Fruit fly (Drosophila melanogaster): ENCODE measurements around the gene msd5.
A peak's percentile ranks its signal among the peaks of the same experiment; 100 is the strongest.

Gene msd5

DNA sequence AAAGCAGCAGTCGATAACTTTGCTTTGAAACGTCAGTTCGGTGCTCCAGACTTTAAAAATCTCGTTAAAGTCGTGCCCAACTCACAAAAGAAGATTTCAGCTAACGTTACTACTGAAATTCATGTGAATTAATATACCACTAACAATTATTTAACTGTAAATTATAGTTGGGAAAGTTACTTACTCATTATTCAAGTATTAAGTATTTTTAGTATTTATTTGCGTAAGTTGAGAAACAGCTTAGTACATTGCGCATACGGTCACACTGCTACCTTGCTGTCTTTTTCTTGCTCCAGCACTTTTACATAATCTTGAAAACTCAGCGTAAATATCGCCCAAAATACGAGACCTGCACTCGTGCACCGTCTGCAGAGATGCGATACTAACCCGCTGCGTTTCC is 3.2 kb downstream of the msd5 start, which contains the start of gene ND-ACP (continued):
- TF ChIP-seq HLH4C (GFP tag; IDR thresholded peaks at IDR 0.05; ENCODE audit: partially characterized antibody) (peak; percentile 34; the same call in 1 of the 3 replicates), Med (GFP tag) (peak; percentile 67), row (GFP tag; IDR thresholded peaks at IDR 0.05) (peak; percentile 10; the same call in 1 of the 3 replicates), CG7745 (tag; optimal IDR thresholded peaks at IDR 0.05) (no peak), BEAF-32 (GFP tag; optimal IDR thresholded peaks at IDR 0.05) (peak; percentile 49), jumu (GFP tag; optimal IDR thresholded peaks at IDR 0.05) (no peak), HmgD (GFP tag; optimal IDR thresholded peaks at IDR 0.05) (no peak), corto (GFP tag; optimal IDR thresholded peaks at IDR 0.05) (no peak), hb (GFP tag; IDR thresholded peaks at IDR 0.05; ENCODE audit: partially characterized antibody) (no peak), CG2678 (tag; optimal IDR thresholded peaks at IDR 0.05) (no peak), crc (GFP tag; optimal IDR thresholded peaks at IDR 0.05) (no peak), Nf-YC (tag; optimal IDR thresholded peaks at IDR 0.05) (peak; percentile 24), HmgZ (tag; optimal IDR thresholded peaks at IDR 0.05) (peak; percentile 19), org-1 (GFP tag; optimal IDR thresholded peaks at IDR 0.05) (no peak), CG14050 (GFP tag; IDR thresholded peaks at IDR 0.05) (no peak), slbo (GFP tag; IDR thresholded peaks at IDR 0.05) (0 out of 2 replicates have a peak, but pooled peaks have one; percentile 3), dysf (GFP tag; IDR thresholded peaks at IDR 0.05) (no peak), CG17186 (GFP tag; optimal IDR thresholded peaks at IDR 0.05) (peak; percentile 53), CoRest (tag; optimal IDR thresholded peaks at IDR 0.05) (peak; percentile 5), ttk (GFP tag; IDR thresholded peaks at IDR 0.05) (no peak), Ptx1 (GFP tag; IDR thresholded peaks at IDR 0.05) (no peak), vnd (GFP tag; IDR thresholded peaks at IDR 0.05; ENCODE audit: partially characterized antibody) (0 out of 3 replicates have a peak, but pooled peaks have one; percentile 24), CG17385 (GFP tag; optimal IDR thresholded peaks at IDR 0.05) (no peak), gfzf (GFP tag; optimal IDR thresholded peaks at IDR 0.05) (peak; percentile 77), wek (GFP tag; optimal IDR thresholded peaks at IDR 0.05) (no peak), CG14710 (tag; optimal IDR thresholded peaks at IDR 0.05) (peak; percentile 66), Pdp1 (GFP tag; optimal IDR thresholded peaks at IDR 0.05) (peak in 1 of 2 experiments; percentile 98), usp (GFP tag; optimal IDR thresholded peaks at IDR 0.05) (no peak), Sry-β (GFP tag; optimal IDR thresholded peaks at IDR 0.05) (no peak), CG10267 (tag; optimal IDR thresholded peaks at IDR 0.05) (peak; percentile 43), CG12769 (tag; optimal IDR thresholded peaks at IDR 0.05) (no peak), fd96Cb (tag; optimal IDR thresholded peaks at IDR 0.05) (no peak), Sin3A (optimal IDR thresholded peaks at IDR 0.05) (peak; percentile 78), CG1603 (tag; optimal IDR thresholded peaks at IDR 0.05) (peak; percentile 46), Myb (GFP tag; optimal IDR thresholded peaks at IDR 0.05) (peak; percentile 23), CG7987 (GFP tag; optimal IDR thresholded peaks at IDR 0.05) (no peak), zfh1 (GFP tag; IDR thresholded peaks at IDR 0.05) (no peak), MBD-R2 (GFP tag; IDR thresholded peaks at IDR 0.05) (peak; percentile 35; the same call in 1 of the 2 replicates), nmo (GFP tag; optimal IDR thresholded peaks at IDR 0.05) (peak; percentile 15), Sry-δ (GFP tag; optimal IDR thresholded peaks at IDR 0.05) (peak; percentile 42), Ets97D (GFP tag; optimal IDR thresholded peaks at IDR 0.05) (peak; percentile 37), CG10462 (GFP tag; optimal IDR thresholded peaks at IDR 0.05) (no peak), Dp (GFP tag; optimal IDR thresholded peaks at IDR 0.05) (peak; percentile 92), CG30020 (tag; optimal IDR thresholded peaks at IDR 0.05) (peak; percentile 32), Meics (GFP tag; optimal IDR thresholded peaks at IDR 0.05) (no peak), CG12659 (GFP tag; optimal IDR thresholded peaks at IDR 0.05) (peak; percentile 37), MESR4 (GFP tag; optimal IDR thresholded peaks at IDR 0.05) (peak; percentile 93), pzg (GFP tag; optimal IDR thresholded peaks at IDR 0.05) (peak; percentile 74), unc-4 (GFP tag; IDR thresholded peaks at IDR 0.05; ENCODE audit: partially characterized antibody) (peak; percentile 21; the same call in 1 of the 2 replicates), gsb (GFP tag; IDR thresholded peaks at IDR 0.05) (no peak)

Measured in whole organism, embryonic.